Fruit fly (Drosophila melanogaster) Kc167 (cell line): ENCODE measurements around the gene Archease.

Experiments used
- Myc ChIP-seq: fragments of >200 bp; optimal IDR thresholded peaks from 2 replicates; lab custom pipeline; 2017; ENCODE audit warnings: missing external identifiers
- insv ChIP-seq: fragments of >200 bp; optimal IDR thresholded peaks from 3 replicates; lab custom pipeline; 2018; ENCODE audit warnings: missing external identifiers
- psq ChIP-seq: fragments of >200 bp; optimal IDR thresholded peaks from 2 replicates; lab custom pipeline; 2017; ENCODE audit warnings: missing external identifiers
- ttk ChIP-seq: sonication (Bioruptor generic); optimal IDR thresholded peaks from 2 replicates; lab custom pipeline; 2017; ENCODE audit warnings: missing external identifiers

- TF ChIP-seq psq (no peak), ttk (no peak), Myc (lab: Kevin White, UChicago) (no peak), insv (no peak)
Measured at dm6 chr3R:21619745-21620144, 43.0 kb downstream of the Archease start.
